Worm (Caenorhabditis elegans) whole organism, late embryonic: ENCODE measurements around the gene F11D11.12.

Experiments used
- F13H6.1 ChIP-seq: sonication (generic microtip); optimal IDR thresholded peaks from 2 replicates; lab custom pipeline; 2016; ENCODE audit warnings: missing genetic modification characterization, missing compliant biosample characterization
- ceh-9 ChIP-seq: sonication (generic microtip); optimal IDR thresholded peaks from 2 replicates; lab custom pipeline; 2016; ENCODE audit warnings: mild to moderate bottlenecking, missing genetic modification characterization, inconsistent platforms, missing compliant biosample characterization
- fkh-10 ChIP-seq: fragments of 150-350 bp; optimal IDR thresholded peaks from 2 replicates; lab custom pipeline; 2014; ENCODE audit warnings: missing biosample characterization, missing genetic modification reagents, missing genetic modification characterization
- madf-2 ChIP-seq: sonication (generic microtip); optimal IDR thresholded peaks from 2 replicates; lab custom pipeline; 2017; ENCODE audit warnings: missing genetic modification characterization, missing compliant biosample characterization
- pax-1 ChIP-seq: fragments of 150-350 bp; optimal IDR thresholded peaks from 2 replicates; lab custom pipeline; 2014; ENCODE audit warnings: missing biosample characterization, missing genetic modification characterization

DNA sequence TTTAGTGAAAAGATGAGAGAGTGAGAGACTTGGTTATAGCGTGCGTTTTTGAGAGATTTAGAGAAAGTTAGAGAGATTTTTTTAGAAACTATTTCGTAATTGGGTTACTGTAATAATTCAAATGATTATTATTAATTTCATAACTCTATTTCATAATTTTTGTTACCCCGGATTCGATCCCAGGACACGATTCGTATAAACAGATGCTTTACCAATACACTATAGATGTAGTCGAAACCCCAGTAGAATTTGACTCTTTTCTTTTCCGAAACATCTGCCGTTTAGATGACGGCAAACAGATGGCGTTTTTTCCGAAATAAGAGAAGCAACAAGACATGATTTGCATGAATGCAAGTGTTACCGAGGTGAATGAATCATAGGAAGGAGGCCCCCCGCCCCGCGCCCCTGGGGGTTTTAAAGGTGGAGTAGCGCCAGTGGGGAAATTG is 40.4 kb downstream of the F11D11.12 start:
- no peak for TF ChIP-seq fkh-10 (GFP tag; lab: Kevin White, UChicago)
- TF ChIP-seq madf-2 (tag; lab: Kevin White, UChicago) = no peak
- TF ChIP-seq F13H6.1 (tag; lab: Kevin White, UChicago) = no peak
- no peak for TF ChIP-seq ceh-9 (tag; lab: Kevin White, UChicago)
- TF ChIP-seq pax-1 (tag; lab: Kevin White, UChicago) = no peak
